Worm (Caenorhabditis elegans) whole organism, L4 larva: ENCODE data around the gene srx-47.

Experiments used
- ceh-82 ChIP-seq: sonication (generic microtip); optimal IDR thresholded peaks from 2 replicates; lab custom pipeline; 2017; ENCODE audit warnings: missing biosample characterization, missing genetic modification characterization
- ctbp-1 ChIP-seq: fragments of 200-800 bp; sonication (Bioruptor generic); IDR thresholded peaks from 2 replicates; pipeline ENCODE4 v1.3.6; 2022; ENCODE audit warnings: missing genetic modification reagents, missing genetic modification characterization, missing compliant biosample characterization
- dpl-1 ChIP-seq: fragments of 150-350 bp; optimal IDR thresholded peaks from 2 replicates; lab custom pipeline; 2014; ENCODE audit warnings: missing biosample characterization, missing genetic modification reagents, missing genetic modification characterization
- nhr-28 ChIP-seq: fragments of 150-350 bp; optimal IDR thresholded peaks from 2 replicates; lab custom pipeline; 2014; ENCODE audit warnings: missing biosample characterization, missing genetic modification characterization
- php-3 ChIP-seq: fragments of 200-800 bp; sonication (Bioruptor generic); IDR thresholded peaks from 2 replicates; pipeline ENCODE4 v1.3.6; 2022; ENCODE audit warnings: missing genetic modification reagents, missing genetic modification characterization, missing compliant biosample characterization
- pqm-1 ChIP-seq: sonication (generic microtip); optimal IDR thresholded peaks from 2 replicates; lab custom pipeline; 2017; ENCODE audit warnings: missing biosample characterization, missing genetic modification characterization
- skn-1 ChIP-seq: fragments of 150-350 bp; optimal IDR thresholded peaks from 2 replicates; lab custom pipeline; 2014; ENCODE audit warnings: missing biosample characterization, missing genetic modification characterization
- zip-2 ChIP-seq: fragments of 150-350 bp; optimal IDR thresholded peaks from 2 replicates; lab custom pipeline; 2014; ENCODE audit warnings: missing biosample characterization, missing genetic modification characterization

DNA sequence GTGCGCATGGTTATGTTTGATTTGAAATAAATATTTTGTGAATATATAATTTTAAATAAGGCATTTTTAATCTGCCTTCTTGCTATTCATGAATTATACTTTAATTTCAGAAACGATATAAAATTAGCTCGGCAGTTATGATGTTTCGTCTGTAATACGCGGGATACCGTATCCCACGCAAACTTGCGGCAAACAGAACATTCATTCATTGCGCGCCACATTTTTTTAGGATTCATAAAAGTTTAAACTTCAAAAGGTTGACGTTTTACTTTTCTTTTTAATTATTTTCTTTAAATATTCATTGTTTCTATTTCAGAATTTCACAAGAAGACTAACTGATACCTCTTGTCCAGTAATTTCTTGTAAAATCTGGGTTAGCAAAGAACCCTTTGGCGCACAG, 26.9 kb upstream of the srx-47 start, which contains the start of gene tag-153:
- no peak for TF ChIP-seq ceh-82 (tag; lab: Kevin White, UChicago)
- TF ChIP-seq pqm-1 (tag; lab: Kevin White, UChicago): no peak
- TF ChIP-seq skn-1 (tag; lab: Kevin White, UChicago): no peak
- TF ChIP-seq zip-2 (tag; lab: Kevin White, UChicago): no peak
- no peak for TF ChIP-seq ctbp-1
- TF ChIP-seq dpl-1 (GFP tag; lab: Kevin White, UChicago): no peak
- TF ChIP-seq php-3 (GFP tag; lab: Robert Waterston, UW): no peak
- no peak for TF ChIP-seq nhr-28 (tag; lab: Kevin White, UChicago)
